Worm (Caenorhabditis elegans): ENCODE data around the gene abhd-14.
A peak's percentile ranks its signal among the peaks of the same experiment; 100 is the strongest.

abhd-14 gene

DNA sequence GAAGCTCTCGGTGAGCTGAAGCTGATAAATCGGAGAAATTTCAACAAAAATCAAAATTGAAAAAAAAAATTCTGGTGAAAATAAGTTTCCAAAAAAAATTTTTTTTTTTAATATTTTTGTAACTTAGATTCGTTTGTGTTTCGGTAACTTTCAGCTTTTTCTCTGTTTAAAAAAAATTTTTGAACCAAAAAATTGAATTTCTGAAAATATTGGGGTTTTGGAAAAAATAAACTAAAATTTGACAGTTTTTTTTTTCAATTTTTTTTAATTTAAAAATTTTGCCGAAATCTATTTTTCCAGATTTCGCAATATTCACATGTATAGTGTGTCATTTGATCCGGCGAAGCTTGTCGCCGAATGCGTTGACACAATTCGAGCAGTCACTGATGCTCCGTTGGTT lies 30.9 kb downstream of the abhd-14 start, which contains the start of gene Y55F3AM.5:
Gene Y55F3AM.5 (plus strand): TSS at position 301 of the 400 bp plus-strand sequence.
- TF ChIP-seq ama-1 (optimal IDR thresholded peaks at IDR 0.05) = no peak

DNA sequence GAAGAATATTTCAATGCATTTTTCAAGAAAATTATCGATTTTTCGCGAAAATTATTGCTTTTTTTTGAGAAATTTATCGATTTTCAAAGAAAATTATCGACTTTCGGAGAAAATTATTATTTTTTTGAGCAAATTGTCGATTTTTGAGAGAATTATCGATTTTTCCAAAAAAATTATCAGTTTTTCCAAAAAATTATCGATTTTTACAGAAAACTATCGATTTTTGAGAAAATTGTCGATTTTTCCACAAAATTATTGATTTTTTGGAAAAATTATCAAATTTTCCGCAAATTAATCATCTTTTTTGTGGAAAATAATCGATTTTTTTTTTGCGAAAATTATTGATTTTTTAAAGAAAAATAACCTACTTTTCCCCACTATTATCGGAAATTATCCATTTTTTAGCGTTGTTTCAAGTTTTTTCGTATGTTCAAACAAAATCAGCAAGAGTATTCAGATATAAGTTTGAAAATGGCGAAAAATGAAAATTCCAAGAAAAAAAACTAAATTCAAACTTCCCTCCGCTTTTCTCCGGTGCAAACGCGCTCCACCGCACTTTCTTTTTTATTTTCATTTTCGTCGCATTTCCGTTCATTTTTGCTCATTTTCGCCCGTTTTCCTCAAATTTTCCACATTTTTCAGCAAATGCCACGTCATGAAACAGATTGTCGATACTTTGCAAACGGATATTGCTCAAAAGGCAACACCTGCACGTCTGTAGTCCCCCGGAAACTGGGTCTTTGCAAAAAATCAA lies 38.0 kb downstream of the abhd-14 start, which contains the start of gene lep-2:
Gene lep-2 (plus strand): TSS at position 637 of the 754 bp plus-strand sequence.
- TF ChIP-seq B0310.2 (tag; optimal IDR thresholded peaks at IDR 0.05) (no peak), hmg-4 (GFP tag; optimal IDR thresholded peaks at IDR 0.05) (no peak), hnd-1 (tag; optimal IDR thresholded peaks at IDR 0.05) (no peak), sea-1 (GFP tag; conservative IDR thresholded peaks at IDR 0.05) (no peak), ceh-13 (GFP tag; optimal IDR thresholded peaks at IDR 0.05) (no peak), scrt-1 (GFP tag; IDR thresholded peaks at IDR 0.05) (no peak), tbx-37 (GFP tag; conservative IDR thresholded peaks at IDR 0.05) (no peak), hmbx-1 (tag; optimal IDR thresholded peaks at IDR 0.05) (no peak)

ce11 chrIV:991181-991642 lies 38.6 kb downstream of the abhd-14 start:
- TF ChIP-seq ceh-36 (tag; optimal IDR thresholded peaks at IDR 0.05) (peak; percentile 17), sea-1 (GFP tag; conservative IDR thresholded peaks at IDR 0.05) (0 out of 2 replicates have a peak, but pooled peaks have one; percentile 36), aly-1 (tag; optimal IDR thresholded peaks at IDR 0.05) (no peak), ama-1 (optimal IDR thresholded peaks at IDR 0.05) (peak; percentile 84), scrt-1 (GFP tag; IDR thresholded peaks at IDR 0.05) (0 out of 2 replicates have a peak, but pooled peaks have one; percentile 44), hmg-4 (GFP tag; optimal IDR thresholded peaks at IDR 0.05) (peak; percentile 45)

- TF ChIP-seq ceh-36 (tag; optimal IDR thresholded peaks at IDR 0.05) = no peak
- no peak for TF ChIP-seq ama-1 (optimal IDR thresholded peaks at IDR 0.05)
- TF ChIP-seq flt-1 (GFP tag; IDR thresholded peaks at IDR 0.05) = no peak
- TF ChIP-seq tbx-37 (GFP tag; conservative IDR thresholded peaks at IDR 0.05) = no peak
- no peak for TF ChIP-seq pes-1 (GFP tag; IDR thresholded peaks at IDR 0.05)
- no peak for TF ChIP-seq aly-1 (tag; optimal IDR thresholded peaks at IDR 0.05)
- TF ChIP-seq scrt-1 (GFP tag; IDR thresholded peaks at IDR 0.05) = no peak
- TF ChIP-seq hnd-1 (tag; optimal IDR thresholded peaks at IDR 0.05) = no peak
- no peak for TF ChIP-seq hmbx-1 (tag; optimal IDR thresholded peaks at IDR 0.05)
- TF ChIP-seq ets-7 (tag; optimal IDR thresholded peaks at IDR 0.05) = no peak
- TF ChIP-seq tbx-11 (GFP tag; IDR thresholded peaks at IDR 0.05) = no peak
- no peak for TF ChIP-seq hmg-4 (GFP tag; optimal IDR thresholded peaks at IDR 0.05)
- TF ChIP-seq F13C5.2 (tag; optimal IDR thresholded peaks at IDR 0.05) = no peak
- TF ChIP-seq ceh-13 (GFP tag; optimal IDR thresholded peaks at IDR 0.05) = no peak
- TF ChIP-seq tra-4 (tag; optimal IDR thresholded peaks at IDR 0.05) = no peak
- TF ChIP-seq B0310.2 (tag; optimal IDR thresholded peaks at IDR 0.05) = no peak
- TF ChIP-seq sea-1 (GFP tag; conservative IDR thresholded peaks at IDR 0.05) = no peak
Observed at ce11 chrIV:990352-990751, 39.5 kb downstream of the abhd-14 start, which contains the start of gene egrh-2. egrh-2 (minus strand) TSS chrIV:990452.

DNA sequence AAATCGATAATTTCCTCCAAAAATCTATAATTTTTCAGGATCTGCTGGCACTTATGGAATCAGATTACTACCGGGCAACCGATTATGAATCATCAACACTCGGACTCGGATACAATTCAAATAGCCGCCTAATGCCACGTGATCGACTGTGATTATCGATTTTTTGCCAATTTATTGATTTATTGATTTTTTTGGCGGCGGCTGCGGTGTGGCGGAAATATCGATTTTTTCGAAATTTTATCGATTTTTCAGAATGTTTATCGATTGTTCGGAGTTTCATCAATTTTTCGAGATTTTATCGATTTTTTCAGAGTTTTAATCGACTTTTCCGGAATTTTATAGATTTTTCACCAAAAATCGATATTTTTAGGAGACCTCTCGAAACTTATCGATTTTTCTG lies 46.3 kb downstream of the abhd-14 start:
- no peak for TF ChIP-seq scrt-1 (GFP tag; IDR thresholded peaks at IDR 0.05)
- no peak for TF ChIP-seq ama-1 (optimal IDR thresholded peaks at IDR 0.05)
- no peak for TF ChIP-seq hmg-4 (GFP tag; optimal IDR thresholded peaks at IDR 0.05)
- no peak for TF ChIP-seq tbx-37 (GFP tag; conservative IDR thresholded peaks at IDR 0.05)
- no peak for TF ChIP-seq B0310.2 (tag; optimal IDR thresholded peaks at IDR 0.05)
- TF ChIP-seq aly-1 (tag; optimal IDR thresholded peaks at IDR 0.05) = no peak
- no peak for TF ChIP-seq hmbx-1 (tag; optimal IDR thresholded peaks at IDR 0.05)
- no peak for TF ChIP-seq ceh-13 (GFP tag; optimal IDR thresholded peaks at IDR 0.05)
- no peak for TF ChIP-seq F13C5.2 (tag; optimal IDR thresholded peaks at IDR 0.05)
- TF ChIP-seq ets-7 (tag; optimal IDR thresholded peaks at IDR 0.05) = no peak
- TF ChIP-seq hnd-1 (tag; optimal IDR thresholded peaks at IDR 0.05) = no peak
- no peak for TF ChIP-seq pes-1 (GFP tag; IDR thresholded peaks at IDR 0.05)
- TF ChIP-seq flt-1 (GFP tag; IDR thresholded peaks at IDR 0.05) = no peak
- no peak for TF ChIP-seq tra-4 (tag; optimal IDR thresholded peaks at IDR 0.05)
- no peak for TF ChIP-seq ceh-36 (tag; optimal IDR thresholded peaks at IDR 0.05)
- no peak for TF ChIP-seq sea-1 (GFP tag; conservative IDR thresholded peaks at IDR 0.05)
- TF ChIP-seq tbx-11 (GFP tag; IDR thresholded peaks at IDR 0.05) = no peak
